Worm (Caenorhabditis elegans) whole organism, L4 larva: ENCODE results near the gene ZK105.8.

Experiments
- R02D3.7 ChIP-seq: fragments of 150-350 bp; sonication (generic microtip); optimal IDR thresholded peaks from 3 replicates; lab custom pipeline; 2014; ENCODE audit warnings: missing biosample characterization, missing genetic modification characterization
- Y105C5A.15 ChIP-seq: fragments of 200-800 bp; sonication (Bioruptor generic); IDR thresholded peaks from 2 replicates; pipeline ENCODE4 v1.3.6; 2022; ENCODE audit warnings: missing genetic modification characterization, missing compliant biosample characterization
- Y48G9A.11 ChIP-seq: fragments of 200-800 bp; sonication (Bioruptor generic); IDR thresholded peaks from 2 replicates; pipeline ENCODE4 v1.3.6; 2022; ENCODE audit warnings: missing genetic modification reagents, missing genetic modification characterization, missing compliant biosample characterization
- Y75B8A.6 ChIP-seq: fragments of 200-800 bp; sonication (Bioruptor generic); IDR thresholded peaks from 2 replicates; pipeline ENCODE4 v1.3.6; 2022; ENCODE audit warnings: missing genetic modification reagents, missing genetic modification characterization, missing compliant biosample characterization
- ZK546.5 ChIP-seq, 2 experiments: sonication (generic microtip); optimal IDR thresholded peaks; 2 replicates each; lab custom pipeline; 2017; ENCODE audit warnings: missing biosample characterization in 2 of 2, missing genetic modification characterization in 2 of 2
- ama-1 ChIP-seq: fragments of 150-350 bp; optimal IDR thresholded peaks from 2 replicates; lab custom pipeline; 2014; ENCODE audit warnings: inconsistent platforms, mixed read lengths
- attf-4 ChIP-seq: sonication (generic microtip); optimal IDR thresholded peaks from 3 replicates; lab custom pipeline; 2017; ENCODE audit warnings: missing biosample characterization, missing genetic modification characterization
- ceh-20 ChIP-seq: fragments of 200-800 bp; sonication (Bioruptor generic); IDR thresholded peaks from 2 replicates; pipeline ENCODE4 v1.3.6; 2022; ENCODE audit warnings: missing genetic modification reagents, missing genetic modification characterization, missing compliant biosample characterization
- ceh-28 ChIP-seq: fragments of 150-350 bp; optimal IDR thresholded peaks from 2 replicates; lab custom pipeline; 2014; ENCODE audit warnings: missing biosample characterization, missing genetic modification reagents, missing genetic modification characterization
- ceh-82 ChIP-seq: sonication (generic microtip); optimal IDR thresholded peaks from 2 replicates; lab custom pipeline; 2017; ENCODE audit warnings: missing biosample characterization, missing genetic modification characterization
- cey-2 ChIP-seq: sonication (generic microtip); optimal IDR thresholded peaks from 3 replicates; lab custom pipeline; 2017; ENCODE audit warnings: missing genetic modification characterization, mild to moderate bottlenecking, missing compliant biosample characterization, antibody characterized with exemption, borderline replicate concordance; ENCODE audit not compliant: insufficient read depth
- dmd-6 ChIP-seq: fragments of 200-800 bp; sonication (Bioruptor generic); IDR thresholded peaks from 2 replicates; pipeline ENCODE4 v1.3.6; 2022; ENCODE audit warnings: missing genetic modification reagents, missing genetic modification characterization, missing compliant biosample characterization
- dmd-9 ChIP-seq: fragments of 200-800 bp; sonication (Bioruptor generic); IDR thresholded peaks from 2 replicates; pipeline ENCODE4 v1.3.6; 2022; ENCODE audit warnings: missing genetic modification reagents, missing genetic modification characterization, missing compliant biosample characterization
- egl-43 ChIP-seq: fragments of 200-800 bp; sonication (Bioruptor generic); IDR thresholded peaks from 2 replicates; pipeline ENCODE4 v1.3.6; 2022; ENCODE audit warnings: missing genetic modification reagents, missing genetic modification characterization, missing compliant biosample characterization
- fkh-10 ChIP-seq: fragments of 150-350 bp; optimal IDR thresholded peaks from 2 replicates; lab custom pipeline; 2014; ENCODE audit warnings: missing biosample characterization, missing genetic modification reagents, missing genetic modification characterization
- fos-1 ChIP-seq: fragments of 150-350 bp; optimal IDR thresholded peaks from 2 replicates; lab custom pipeline; 2014; ENCODE audit warnings: missing biosample characterization, missing genetic modification characterization
- hlh-11 ChIP-seq: fragments of 200-800 bp; sonication (Bioruptor generic); optimal IDR thresholded peaks from 2 replicates; lab custom pipeline; 2018; ENCODE audit warnings: mild to moderate bottlenecking, missing genetic modification characterization, missing compliant biosample characterization
- lin-1 ChIP-seq: fragments of 200-800 bp; sonication (Bioruptor generic); IDR thresholded peaks from 2 replicates; pipeline ENCODE4 v1.3.6; 2022; ENCODE audit warnings: missing genetic modification reagents, missing genetic modification characterization, missing compliant biosample characterization
- madf-9 ChIP-seq: fragments of 200-800 bp; sonication (Bioruptor generic); conservative IDR thresholded peaks from 2 replicates; pipeline ENCODE4 v1.3.6; 2022; ENCODE audit warnings: missing genetic modification reagents, missing genetic modification characterization, missing compliant biosample characterization
- mdt-29 ChIP-seq: fragments of 200-800 bp; sonication (Bioruptor generic); IDR thresholded peaks from 2 replicates; pipeline ENCODE4 v1.3.6; 2022; ENCODE audit warnings: missing genetic modification reagents, missing genetic modification characterization, missing compliant biosample characterization
- mxl-2 ChIP-seq: fragments of 200-800 bp; sonication (Bioruptor generic); conservative IDR thresholded peaks from 2 replicates; pipeline ENCODE4 v1.3.6; 2022; ENCODE audit warnings: missing genetic modification reagents, missing genetic modification characterization, missing compliant biosample characterization
- mxl-3 ChIP-seq: fragments of 200-800 bp; sonication (Bioruptor generic); optimal IDR thresholded peaks from 2 replicates; lab custom pipeline; 2018; ENCODE audit warnings: mild to moderate bottlenecking, missing genetic modification characterization, missing compliant biosample characterization
- nhr-10 ChIP-seq: fragments of 150-350 bp; optimal IDR thresholded peaks from 2 replicates; lab custom pipeline; 2014; ENCODE audit warnings: missing biosample characterization, missing genetic modification characterization
- nhr-102 ChIP-seq: sonication (generic microtip); optimal IDR thresholded peaks from 2 replicates; lab custom pipeline; 2016; ENCODE audit warnings: mild to moderate bottlenecking, missing genetic modification characterization, moderate library complexity, missing compliant biosample characterization
- nhr-11 ChIP-seq: fragments of 150-350 bp; optimal IDR thresholded peaks from 2 replicates; lab custom pipeline; 2014; ENCODE audit warnings: missing biosample characterization, missing genetic modification characterization
- nhr-237 ChIP-seq: sonication (generic microtip); optimal IDR thresholded peaks from 2 replicates; lab custom pipeline; 2017; ENCODE audit warnings: missing biosample characterization, missing genetic modification characterization
- nhr-25 ChIP-seq: sonication (generic microtip); optimal IDR thresholded peaks from 2 replicates; lab custom pipeline; 2017; ENCODE audit warnings: missing genetic modification characterization, mild to moderate bottlenecking, missing compliant biosample characterization, antibody characterized with exemption, moderate library complexity, borderline replicate concordance; ENCODE audit not compliant: insufficient read depth
- nhr-48 ChIP-seq: sonication (generic microtip); optimal IDR thresholded peaks from 2 replicates; lab custom pipeline; 2016; ENCODE audit warnings: mild to moderate bottlenecking, missing genetic modification characterization, missing compliant biosample characterization
- php-3 ChIP-seq: fragments of 200-800 bp; sonication (Bioruptor generic); IDR thresholded peaks from 2 replicates; pipeline ENCODE4 v1.3.6; 2022; ENCODE audit warnings: missing genetic modification reagents, missing genetic modification characterization, missing compliant biosample characterization
- pqm-1 ChIP-seq: sonication (generic microtip); optimal IDR thresholded peaks from 2 replicates; lab custom pipeline; 2017; ENCODE audit warnings: missing biosample characterization, missing genetic modification characterization
- set-16 ChIP-seq: fragments of 200-800 bp; sonication (Bioruptor generic); IDR thresholded peaks from 2 replicates; pipeline ENCODE4 v1.3.6; 2022; ENCODE audit warnings: missing genetic modification reagents, missing genetic modification characterization, missing compliant biosample characterization
- snpc-1.2 ChIP-seq: fragments of 200-800 bp; sonication (Bioruptor generic); IDR thresholded peaks from 2 replicates; pipeline ENCODE4 v1.3.6; 2022; ENCODE audit warnings: missing genetic modification reagents, missing genetic modification characterization, missing compliant biosample characterization
- tra-1 ChIP-seq: fragments of 200-800 bp; sonication (Bioruptor generic); IDR thresholded peaks from 2 replicates; pipeline ENCODE4 v1.3.6; 2022; ENCODE audit warnings: missing genetic modification reagents, missing genetic modification characterization, missing compliant biosample characterization
- unc-62 ChIP-seq, 3 experiments: fragments of 150-350 bp in 1 of 3; sonication (generic microtip); optimal IDR thresholded peaks in 2 of 3; peaks in 1 of 3; 1 replicate in 1 of 3; 2 replicates in 2 of 3; lab custom pipeline; 2014 to 2017; ENCODE audit warnings: missing biosample characterization in 3 of 3, missing genetic modification characterization in 3 of 3, missing genetic modification reagents in 3 of 3, missing genotype in 1 of 3
- vab-7 ChIP-seq: fragments of 200-800 bp; sonication (Bioruptor generic); IDR thresholded peaks from 2 replicates; pipeline ENCODE4 v1.3.6; 2022; ENCODE audit warnings: missing genetic modification reagents, missing genetic modification characterization, missing compliant biosample characterization
- zag-1 ChIP-seq: fragments of 150-350 bp; optimal IDR thresholded peaks from 2 replicates; lab custom pipeline; 2014; ENCODE audit warnings: missing biosample characterization, missing genetic modification characterization
- zip-11 ChIP-seq: fragments of 200-800 bp; sonication (Bioruptor generic); IDR thresholded peaks from 2 replicates; pipeline ENCODE4 v1.3.6; 2022; ENCODE audit warnings: missing genetic modification characterization, missing compliant biosample characterization

ZK105.8 gene

ce11 chrV:7745903-7746302 lies 21.6 kb downstream of the ZK105.8 start (continued):
- TF ChIP-seq vab-7 (0 out of 2 replicates have a peak, but pooled peaks have one; percentile 5), mxl-3 (GFP tag; lab: Kevin White, UChicago) (peak; percentile 29)

ce11 chrV:7747132-7747531 lies 22.8 kb downstream of the ZK105.8 start:
- TF ChIP-seq egl-43 (GFP tag; lab: Robert Waterston, UW) (no peak), unc-62 (GFP tag; optimal IDR thresholded peaks at IDR 0.05 in 1 of 2; lab: Kevin White, UChicago) (peak in 1 of 2 experiments; percentile 97), unc-62 (tag; optimal IDR thresholded peaks at IDR 0.05; lab: Kevin White, UChicago) (no peak)
- TF ChIP-seq, all 104 proteins: peak for 1

- TF ChIP-seq unc-62 (GFP tag; optimal IDR thresholded peaks at IDR 0.05 in 1 of 2; lab: Kevin White, UChicago) (peak in 1 of 2 experiments; percentile 52), unc-62 (tag; optimal IDR thresholded peaks at IDR 0.05; lab: Kevin White, UChicago) (no peak), set-16 (GFP tag; lab: Robert Waterston, UW) (no peak), ceh-28 (no peak), hlh-11 (tag; lab: Kevin White, UChicago) (peak; percentile 17), fos-1 (tag; lab: Kevin White, UChicago) (no peak), dmd-6 (GFP tag; lab: Robert Waterston, UW) (peak; percentile 94), nhr-237 (no peak), pqm-1 (tag; lab: Kevin White, UChicago) (no peak), Y105C5A.15 (GFP tag; lab: Robert Waterston, UW) (no peak), fkh-10 (GFP tag; lab: Kevin White, UChicago) (no peak), tra-1 (GFP tag; lab: Robert Waterston, UW) (peak; percentile 87; the same call in 1 of the 2 replicates), mdt-29 (GFP tag; lab: Robert Waterston, UW) (peak; percentile 33; the same call in 1 of the 2 replicates), dmd-9 (GFP tag; lab: Robert Waterston, UW) (no peak), zag-1 (tag; lab: Kevin White, UChicago) (no peak), mxl-2 (no peak), snpc-1.2 (GFP tag; lab: Robert Waterston, UW) (no peak), cey-2 (tag; lab: Kevin White, UChicago) (no peak), nhr-48 (peak; percentile 61), ama-1 (lab: Kevin White, UChicago) (no peak), attf-4 (no peak), ZK546.5 (tag; optimal IDR thresholded peaks at IDR 0.05; lab: Kevin White, UChicago) (no peak), nhr-25 (tag; lab: Kevin White, UChicago) (no peak), nhr-10 (tag; lab: Kevin White, UChicago) (no peak), nhr-11 (no peak), lin-1 (GFP tag; lab: Robert Waterston, UW) (peak; percentile 29; the same call in 1 of the 2 replicates), Y48G9A.11 (GFP tag; lab: Robert Waterston, UW) (no peak), zip-11 (GFP tag; lab: Robert Waterston, UW) (no peak), nhr-102 (tag; lab: Kevin White, UChicago) (no peak), madf-9 (GFP tag; lab: Robert Waterston, UW) (no peak), php-3 (no peak), R02D3.7 (tag; lab: Kevin White, UChicago) (no peak), ceh-20 (GFP tag; lab: Robert Waterston, UW) (no peak), ceh-82 (tag; lab: Kevin White, UChicago) (no peak), Y75B8A.6 (no peak)
Measured at ce11 chrV:7747987-7748607, 23.8 kb downstream of the ZK105.8 start.
